Fruit fly (Drosophila melanogaster): ENCODE results near the gene CG31689.

Gene CG31689

dm6 chr2L:2750337-2751084, 25.0 kb downstream of the CG31689 start:
- TF ChIP-seq CG34367 (tag; optimal IDR thresholded peaks at IDR 0.05) (peak; percentile 7), CG15710 (tag; optimal IDR thresholded peaks at IDR 0.05) (peak; percentile 22), CG8159 (tag; optimal IDR thresholded peaks at IDR 0.05) (peak; percentile 41), CG12605 (GFP tag; IDR thresholded peaks at IDR 0.05) (no peak), Pif1A (GFP tag; optimal IDR thresholded peaks at IDR 0.05) (peak; percentile 47), CG14655 (GFP tag; optimal IDR thresholded peaks at IDR 0.05) (peak; percentile 88), Snoo (tag; optimal IDR thresholded peaks at IDR 0.05) (peak; percentile 19), CG9948 (tag; optimal IDR thresholded peaks at IDR 0.05) (peak; percentile 67), Pif1B (GFP tag; optimal IDR thresholded peaks at IDR 0.05) (peak; percentile 41), CG17806 (tag; optimal IDR thresholded peaks at IDR 0.05) (peak; percentile 49), rn (GFP tag; IDR thresholded peaks at IDR 0.05) (no peak), CG8301 (tag; optimal IDR thresholded peaks at IDR 0.05) (peak; percentile 86), CG13204 (GFP tag; optimal IDR thresholded peaks at IDR 0.05) (no peak)

DNA sequence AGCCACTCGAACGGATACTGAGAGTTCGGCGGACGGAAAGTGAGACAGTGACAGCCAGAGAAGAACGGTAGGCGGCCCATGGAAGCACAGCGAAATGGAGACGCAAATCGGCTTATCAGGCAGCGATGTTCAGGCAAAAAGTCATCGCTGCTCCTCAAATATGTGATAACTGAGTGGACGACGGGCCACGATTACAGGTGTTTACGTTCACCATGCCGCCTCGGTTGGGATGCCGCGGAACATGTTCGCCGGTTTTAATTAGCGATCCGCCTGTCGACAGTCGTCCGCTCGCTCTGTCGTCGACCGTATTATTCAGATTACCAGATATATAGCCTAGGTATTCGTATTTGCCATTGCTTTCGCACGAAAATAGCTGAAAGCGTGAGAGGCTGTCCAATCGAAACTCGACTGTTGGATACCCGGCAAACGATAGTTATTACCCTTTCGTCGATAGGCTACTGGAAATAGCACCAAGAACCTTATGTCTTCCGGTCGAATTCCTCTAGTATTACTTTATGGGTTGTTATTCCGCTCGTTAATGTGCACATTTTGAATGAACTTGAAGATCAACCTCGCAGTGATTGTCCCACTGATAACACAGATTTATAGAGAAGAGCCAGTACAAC, 25.7 kb downstream of the CG31689 start:
- TF ChIP-seq D1 (tag; optimal IDR thresholded peaks at IDR 0.05) (no peak), Snoo (tag; optimal IDR thresholded peaks at IDR 0.05) (no peak), CG17806 (tag; optimal IDR thresholded peaks at IDR 0.05) (no peak), EcR (GFP tag; optimal IDR thresholded peaks at IDR 0.05) (peak; percentile 52), CG10348 (GFP tag; IDR thresholded peaks at IDR 0.05) (no peak), CG32121 (GFP tag; IDR thresholded peaks at IDR 0.05) (no peak), CG8159 (tag; optimal IDR thresholded peaks at IDR 0.05) (no peak), CG8301 (tag; optimal IDR thresholded peaks at IDR 0.05) (no peak), CG13204 (GFP tag; optimal IDR thresholded peaks at IDR 0.05) (peak; percentile 87), rn (GFP tag; IDR thresholded peaks at IDR 0.05) (no peak), gl (tag; optimal IDR thresholded peaks at IDR 0.05) (no peak)

- TF ChIP-seq CG8301 (tag; optimal IDR thresholded peaks at IDR 0.05) (peak; percentile 99), CG17806 (tag; optimal IDR thresholded peaks at IDR 0.05) (peak; percentile 95), Snoo (tag; optimal IDR thresholded peaks at IDR 0.05) (peak; percentile 97), CG34367 (tag; optimal IDR thresholded peaks at IDR 0.05) (peak; percentile 96), CG32121 (GFP tag; IDR thresholded peaks at IDR 0.05) (no peak), Pif1B (GFP tag; optimal IDR thresholded peaks at IDR 0.05) (peak; percentile 98), gl (tag; optimal IDR thresholded peaks at IDR 0.05) (peak; percentile 90), CG15710 (tag; optimal IDR thresholded peaks at IDR 0.05) (peak; percentile 98), D1 (tag; optimal IDR thresholded peaks at IDR 0.05) (peak; percentile 98), EcR (GFP tag; optimal IDR thresholded peaks at IDR 0.05) (no peak), CG8159 (tag; optimal IDR thresholded peaks at IDR 0.05) (peak; percentile 100), CG9948 (tag; optimal IDR thresholded peaks at IDR 0.05) (peak; percentile 98), CG13204 (GFP tag; optimal IDR thresholded peaks at IDR 0.05) (peak; percentile 90), CG4496 (GFP tag; IDR thresholded peaks at IDR 0.05) (no peak), Ets98B (GFP tag; IDR thresholded peaks at IDR 0.05) (no peak), Pif1A (GFP tag; optimal IDR thresholded peaks at IDR 0.05) (peak; percentile 99), CG10348 (GFP tag; IDR thresholded peaks at IDR 0.05) (no peak), fd96Ca (GFP tag; IDR thresholded peaks at IDR 0.05) (no peak), CG12605 (GFP tag; IDR thresholded peaks at IDR 0.05) (no peak), CG14655 (GFP tag; optimal IDR thresholded peaks at IDR 0.05) (peak; percentile 99), rn (GFP tag; IDR thresholded peaks at IDR 0.05) (no peak)
Observed at dm6 chr2L:2751904-2752459, 26.5 kb downstream of the CG31689 start, which contains the start of gene Bacc. Gene Bacc (plus strand): TSS chr2L:2752445.

DNA sequence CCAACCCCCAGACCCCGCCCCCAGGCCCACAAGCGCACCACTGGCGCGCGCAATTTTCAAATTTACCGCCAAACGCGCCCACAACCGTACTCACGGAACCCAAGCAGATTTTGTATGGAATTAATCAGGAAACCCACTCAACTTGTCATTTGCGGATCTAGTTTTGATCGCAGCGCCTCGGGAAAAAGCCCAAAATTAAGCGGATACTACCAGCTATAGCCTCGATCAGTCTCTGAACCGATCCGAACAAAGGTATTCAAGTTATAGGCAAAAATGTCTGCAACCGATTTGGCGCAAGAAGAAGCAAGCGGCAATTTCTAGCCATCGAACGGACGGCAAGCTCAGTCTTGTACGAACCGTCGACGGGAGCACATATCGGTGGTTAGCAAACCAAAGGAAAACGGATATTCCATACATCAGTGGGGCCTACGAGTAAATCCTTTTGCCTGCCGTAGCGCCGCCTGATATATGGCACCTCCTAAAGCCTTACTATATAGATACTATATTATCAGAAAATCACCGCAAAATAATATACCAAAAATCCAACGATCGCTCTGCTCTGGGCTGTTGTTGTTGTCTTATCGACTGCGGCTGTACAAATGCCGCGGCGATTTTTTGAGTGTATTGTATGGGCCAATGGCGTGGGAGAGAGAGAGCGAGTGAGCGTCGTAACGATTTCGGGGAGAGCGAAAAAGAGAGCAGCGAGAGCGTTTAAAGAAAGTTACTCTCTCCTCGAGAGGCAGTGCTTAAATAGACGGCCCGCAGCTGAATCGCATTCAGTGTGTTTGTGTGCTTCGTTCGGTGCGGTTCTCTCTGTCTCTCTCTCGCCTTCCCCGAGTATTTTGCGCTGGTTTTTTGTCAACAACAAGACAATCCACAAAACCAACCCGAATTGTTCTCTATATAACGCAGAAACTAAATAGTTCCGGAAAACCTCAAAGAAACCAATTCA, 27.3 kb downstream of the CG31689 start, which contains the start of gene Pgk:
Pgk (minus strand) TSS at position 609 of the 952 bp plus-strand sequence.
- TF ChIP-seq gl (tag; optimal IDR thresholded peaks at IDR 0.05) (no peak), CG15710 (tag; optimal IDR thresholded peaks at IDR 0.05) (peak; percentile 37), CG14655 (GFP tag; optimal IDR thresholded peaks at IDR 0.05) (peak; percentile 57), Pif1A (GFP tag; optimal IDR thresholded peaks at IDR 0.05) (peak; percentile 78), CG9948 (tag; optimal IDR thresholded peaks at IDR 0.05) (peak; percentile 27), Pif1B (GFP tag; optimal IDR thresholded peaks at IDR 0.05) (peak; percentile 74), CG4496 (GFP tag; IDR thresholded peaks at IDR 0.05) (no peak), CG17806 (tag; optimal IDR thresholded peaks at IDR 0.05) (peak; percentile 52), fd96Ca (GFP tag; IDR thresholded peaks at IDR 0.05) (no peak), CG10348 (GFP tag; IDR thresholded peaks at IDR 0.05) (no peak), CG34367 (tag; optimal IDR thresholded peaks at IDR 0.05) (peak; percentile 39), CG8159 (tag; optimal IDR thresholded peaks at IDR 0.05) (no peak), CG13204 (GFP tag; optimal IDR thresholded peaks at IDR 0.05) (peak; percentile 20), CG12605 (GFP tag; IDR thresholded peaks at IDR 0.05) (no peak), Ets98B (GFP tag; IDR thresholded peaks at IDR 0.05) (no peak), rn (GFP tag; IDR thresholded peaks at IDR 0.05) (no peak), D1 (tag; optimal IDR thresholded peaks at IDR 0.05) (peak; percentile 2), Snoo (tag; optimal IDR thresholded peaks at IDR 0.05) (peak; percentile 43), CG8301 (tag; optimal IDR thresholded peaks at IDR 0.05) (peak; percentile 48), EcR (GFP tag; optimal IDR thresholded peaks at IDR 0.05) (peak; percentile 28), CG32121 (GFP tag; IDR thresholded peaks at IDR 0.05) (no peak)

Measured in whole organism, pupa.